Worm (Caenorhabditis elegans): ENCODE data around the gene nuo-4.

nuo-4 gene

ce11 chrIII:7166664-7167567 is 8.3 kb upstream of the nuo-4 start (continued):
- TF ChIP-seq blmp-1 (tag; optimal IDR thresholded peaks at IDR 0.05; ENCODE audit: insufficient read depth), result no peak
- TF ChIP-seq ztf-4 (tag; optimal IDR thresholded peaks at IDR 0.05), result peak; percentile 32
- TF ChIP-seq lin-13 (GFP tag; optimal IDR thresholded peaks at IDR 0.05), result peak; percentile 5
- TF ChIP-seq gmeb-1 (tag; optimal IDR thresholded peaks at IDR 0.05), result no peak
- TF ChIP-seq unc-62 (GFP tag; optimal IDR thresholded peaks at IDR 0.05), result no peak
- no peak for TF ChIP-seq ceh-16 (tag; optimal IDR thresholded peaks at IDR 0.05)
- no peak for TF ChIP-seq skn-1 (tag; optimal IDR thresholded peaks at IDR 0.05)
- no peak for TF ChIP-seq R02D3.7 (tag; optimal IDR thresholded peaks at IDR 0.05)
- TF ChIP-seq mab-5 (tag; optimal IDR thresholded peaks at IDR 0.05), result peak; percentile 16
- TF ChIP-seq fos-1 (tag; optimal IDR thresholded peaks at IDR 0.05), result peak; percentile 58
- peak; percentile 77 for TF ChIP-seq C34F6.9 (tag; optimal IDR thresholded peaks at IDR 0.05)
- TF ChIP-seq elt-1 (tag; optimal IDR thresholded peaks at IDR 0.05), result no peak
- no peak for TF ChIP-seq nhr-237 (tag; optimal IDR thresholded peaks at IDR 0.05)
- TF ChIP-seq nhr-77 (tag; optimal IDR thresholded peaks at IDR 0.05), result no peak
- TF ChIP-seq peb-1 (tag; optimal IDR thresholded peaks at IDR 0.05), result no peak
- TF ChIP-seq ztf-1 (GFP tag; conservative IDR thresholded peaks at IDR 0.05), result no peak
- no peak for TF ChIP-seq nhr-12 (tag; optimal IDR thresholded peaks at IDR 0.05)
- TF ChIP-seq F13H6.1 (tag; optimal IDR thresholded peaks at IDR 0.05), result peak; percentile 44
- TF ChIP-seq zag-1 (tag; optimal IDR thresholded peaks at IDR 0.05), result peak; percentile 62

ce11 chrIII:7165816-7166229 is 7.2 kb upstream of the nuo-4 start:
- TF ChIP-seq fos-1 (tag; optimal IDR thresholded peaks at IDR 0.05) (peak; percentile 95), lsy-2 (tag; optimal IDR thresholded peaks at IDR 0.05) (peak in 1 of 2 experiments; percentile 50), skn-1 (tag; optimal IDR thresholded peaks at IDR 0.05) (no peak), nhr-129 (tag; optimal IDR thresholded peaks at IDR 0.05) (peak; percentile 76), mdl-1 (tag; optimal IDR thresholded peaks at IDR 0.05) (peak in 1 of 2 experiments; percentile 21), nhr-6 (tag; optimal IDR thresholded peaks at IDR 0.05) (no peak), ceh-82 (tag; optimal IDR thresholded peaks at IDR 0.05) (no peak), egl-27 (tag; optimal IDR thresholded peaks at IDR 0.05) (peak; percentile 43), gmeb-1 (tag; optimal IDR thresholded peaks at IDR 0.05) (peak; percentile 52), F13H6.1 (tag; optimal IDR thresholded peaks at IDR 0.05) (peak; percentile 51), sma-9 (GFP tag; optimal IDR thresholded peaks at IDR 0.05) (peak; percentile 73), sma-9 (tag; optimal IDR thresholded peaks at IDR 0.05) (no peak), crh-2 (tag; optimal IDR thresholded peaks at IDR 0.05) (peak; percentile 87), ztf-1 (GFP tag; conservative IDR thresholded peaks at IDR 0.05) (no peak), nhr-10 (tag; optimal IDR thresholded peaks at IDR 0.05) (no peak), unc-55 (GFP tag; optimal IDR thresholded peaks at IDR 0.05) (peak; percentile 57), C34F6.9 (tag; optimal IDR thresholded peaks at IDR 0.05) (peak; percentile 80), blmp-1 (tag; optimal IDR thresholded peaks at IDR 0.05; ENCODE audit: insufficient read depth) (peak; percentile 71)

- TF ChIP-seq skn-1 (tag; optimal IDR thresholded peaks at IDR 0.05), result no peak
- TF ChIP-seq lin-11 (tag; optimal IDR thresholded peaks at IDR 0.05), result no peak
- no peak for TF ChIP-seq nhr-6 (tag; optimal IDR thresholded peaks at IDR 0.05)
- TF ChIP-seq unc-62 (GFP tag; optimal IDR thresholded peaks at IDR 0.05), result no peak
- no peak for TF ChIP-seq nhr-10 (tag; optimal IDR thresholded peaks at IDR 0.05)
- TF ChIP-seq dmd-4 (tag; optimal IDR thresholded peaks at IDR 0.05), result no peak
- TF ChIP-seq nhr-129 (tag; optimal IDR thresholded peaks at IDR 0.05), result no peak
- TF ChIP-seq lin-13 (GFP tag; optimal IDR thresholded peaks at IDR 0.05), result no peak
- TF ChIP-seq nhr-12 (tag; optimal IDR thresholded peaks at IDR 0.05), result no peak
- TF ChIP-seq R02D3.7 (tag; optimal IDR thresholded peaks at IDR 0.05), result no peak
Measured at ce11 chrIII:7165276-7165675, 6.7 kb upstream of the nuo-4 start.

ce11 chrIII:7162065-7162762 is 3.6 kb upstream of the nuo-4 start, which contains the start of the genes syf-2 and K04G7.1:
Gene syf-2, minus strand, starts transcription at chrIII:7162115.
Gene K04G7.1, plus strand, starts transcription at chrIII:7162712.
- TF ChIP-seq ceh-82 (tag; optimal IDR thresholded peaks at IDR 0.05), result no peak
- TF ChIP-seq sma-9 (GFP tag; optimal IDR thresholded peaks at IDR 0.05), result peak; percentile 83
- TF ChIP-seq sma-9 (tag; optimal IDR thresholded peaks at IDR 0.05), result no peak
- TF ChIP-seq C34F6.9 (tag; optimal IDR thresholded peaks at IDR 0.05), result peak; percentile 94
- no peak for TF ChIP-seq Y55F3AM.14 (GFP tag; optimal IDR thresholded peaks at IDR 0.05)
- peak; percentile 94 for TF ChIP-seq crh-2 (tag; optimal IDR thresholded peaks at IDR 0.05)
- TF ChIP-seq sem-4 (tag; optimal IDR thresholded peaks at IDR 0.05), result peak; percentile 77
- no peak for TF ChIP-seq aly-2 (tag; optimal IDR thresholded peaks at IDR 0.05)
- no peak for TF ChIP-seq nhr-11 (tag; optimal IDR thresholded peaks at IDR 0.05)
- peak; percentile 66 for TF ChIP-seq zag-1 (tag; optimal IDR thresholded peaks at IDR 0.05)
- peak; percentile 95 for TF ChIP-seq gmeb-1 (tag; optimal IDR thresholded peaks at IDR 0.05)
- TF ChIP-seq skn-1 (tag; optimal IDR thresholded peaks at IDR 0.05), result peak; percentile 19
- peak; percentile 19 for TF ChIP-seq R02D3.7 (tag; optimal IDR thresholded peaks at IDR 0.05)
- TF ChIP-seq nhr-10 (tag; optimal IDR thresholded peaks at IDR 0.05), result no peak
- TF ChIP-seq nhr-21 (tag; optimal IDR thresholded peaks at IDR 0.05), result peak; percentile 86
- peak; percentile 82 for TF ChIP-seq nhr-129 (tag; optimal IDR thresholded peaks at IDR 0.05)
- peak; percentile 92 for TF ChIP-seq egl-27 (tag; optimal IDR thresholded peaks at IDR 0.05)
- peak; percentile 98 for TF ChIP-seq unc-55 (GFP tag; optimal IDR thresholded peaks at IDR 0.05)
- no peak for TF ChIP-seq mbf-1 (tag; optimal IDR thresholded peaks at IDR 0.05)
- peak; percentile 89 for TF ChIP-seq nhr-25 (tag; optimal IDR thresholded peaks at IDR 0.05)
- TF ChIP-seq unc-62 (GFP tag; optimal IDR thresholded peaks at IDR 0.05), result no peak
- no peak for TF ChIP-seq elt-3 (tag; optimal IDR thresholded peaks at IDR 0.05)
- no peak for TF ChIP-seq ztf-1 (GFP tag; conservative IDR thresholded peaks at IDR 0.05)
- peak; percentile 32 for TF ChIP-seq nhr-77 (tag; optimal IDR thresholded peaks at IDR 0.05)
- TF ChIP-seq ama-1 (optimal IDR thresholded peaks at IDR 0.05), result no peak
- peak; percentile 69 for TF ChIP-seq nhr-6 (tag; optimal IDR thresholded peaks at IDR 0.05)
- TF ChIP-seq mdl-1 (tag; optimal IDR thresholded peaks at IDR 0.05), result peak in 1 of 2 experiments; percentile 67

All from whole organism, L2 larva.